Worm (Caenorhabditis elegans): ENCODE measurements around the gene F55B11.3.
A peak's percentile ranks its signal among the peaks of the same experiment; 100 is the strongest.
"Not testable (repeated sequence)": the region's sequence is repeated elsewhere in the genome, so short reads cannot be mapped to it uniquely, and the experiment has no call there.

F55B11.3 gene

DNA sequence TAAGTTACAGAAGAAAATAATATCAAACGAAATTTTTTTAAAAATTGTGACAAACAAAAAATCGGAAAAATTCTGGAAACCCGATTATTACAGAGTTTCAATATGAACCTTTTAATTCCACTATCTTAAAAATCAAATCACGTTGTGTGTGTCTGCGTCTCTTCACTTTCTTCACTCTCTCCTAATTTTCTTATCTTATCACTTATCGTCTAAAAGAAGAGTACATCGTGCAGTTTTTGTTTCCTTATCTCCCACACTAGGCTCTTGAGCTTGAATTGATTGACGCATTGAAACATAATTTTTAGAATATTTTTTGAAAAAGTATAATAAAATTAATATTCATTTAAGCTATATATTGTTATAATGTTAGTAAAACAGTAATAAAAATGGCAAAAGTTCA, 10.3 kb upstream of the F55B11.3 start:
- TF ChIP-seq fos-1 (tag; optimal IDR thresholded peaks at IDR 0.05), result peak; percentile 98
- peak; percentile 23 for TF ChIP-seq egl-27 (tag; optimal IDR thresholded peaks at IDR 0.05)
- peak; percentile 76 for TF ChIP-seq skn-1 (tag; optimal IDR thresholded peaks at IDR 0.05)
- peak in 1 of 2 experiments; percentile 69 for TF ChIP-seq mdl-1 (tag; optimal IDR thresholded peaks at IDR 0.05)
- TF ChIP-seq peb-1 (tag; optimal IDR thresholded peaks at IDR 0.05), result no peak
- no peak for TF ChIP-seq nhr-237 (tag; optimal IDR thresholded peaks at IDR 0.05)
- TF ChIP-seq elt-1 (tag; optimal IDR thresholded peaks at IDR 0.05), result no peak
- no peak for TF ChIP-seq lin-39 (tag; optimal IDR thresholded peaks at IDR 0.05)
- TF ChIP-seq R02D3.7 (tag; optimal IDR thresholded peaks at IDR 0.05), result no peak
- no peak for TF ChIP-seq unc-55 (GFP tag; optimal IDR thresholded peaks at IDR 0.05)
- no peak for TF ChIP-seq zag-1 (tag; optimal IDR thresholded peaks at IDR 0.05)
- TF ChIP-seq mab-5 (tag; optimal IDR thresholded peaks at IDR 0.05), result no peak
- peak; percentile 61 for TF ChIP-seq gmeb-1 (tag; optimal IDR thresholded peaks at IDR 0.05)
- no peak for TF ChIP-seq nhr-25 (tag; optimal IDR thresholded peaks at IDR 0.05)
- TF ChIP-seq sem-4 (tag; optimal IDR thresholded peaks at IDR 0.05), result no peak
- TF ChIP-seq ceh-16 (tag; optimal IDR thresholded peaks at IDR 0.05), result no peak
- no peak for TF ChIP-seq unc-62 (GFP tag; optimal IDR thresholded peaks at IDR 0.05)
- TF ChIP-seq sma-3 (GFP tag; optimal IDR thresholded peaks at IDR 0.05), result peak; percentile 42
- TF ChIP-seq ZK546.5 (tag; optimal IDR thresholded peaks at IDR 0.05), result no peak
- TF ChIP-seq ceh-82 (tag; optimal IDR thresholded peaks at IDR 0.05), result no peak
- no peak for TF ChIP-seq lsy-2 (tag; optimal IDR thresholded peaks at IDR 0.05)
- TF ChIP-seq crh-2 (tag; optimal IDR thresholded peaks at IDR 0.05), result peak; percentile 55

DNA sequence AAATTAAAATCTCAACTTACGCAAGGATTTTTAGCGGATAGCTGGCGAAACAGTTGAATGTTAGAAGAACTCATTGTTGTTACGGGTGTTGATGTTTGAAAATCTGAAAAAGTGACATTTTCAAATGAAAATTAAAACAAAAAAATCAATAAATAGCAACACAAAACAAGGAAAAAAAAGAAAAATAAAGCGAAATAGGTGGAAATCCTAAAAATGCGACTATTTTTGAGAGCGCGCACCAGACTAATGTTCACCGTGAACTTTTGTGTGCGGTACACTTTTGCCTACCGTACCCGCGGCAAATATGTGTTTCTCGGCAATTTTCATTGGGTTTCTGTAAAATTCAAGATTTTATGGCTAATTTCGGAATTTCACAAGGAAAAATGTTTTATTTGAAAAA, 7.4 kb upstream of the F55B11.3 start, which contains the start of gene F55B11.6:
Gene F55B11.6 (minus strand): TSS at position 101 of the 400 bp plus-strand sequence.
- TF ChIP-seq lin-11 (tag; optimal IDR thresholded peaks at IDR 0.05) (no peak), ztf-1 (GFP tag; conservative IDR thresholded peaks at IDR 0.05) (no peak), nhr-10 (tag; optimal IDR thresholded peaks at IDR 0.05) (no peak), egl-27 (tag; optimal IDR thresholded peaks at IDR 0.05) (no peak), nhr-25 (tag; optimal IDR thresholded peaks at IDR 0.05) (no peak), aly-2 (tag; optimal IDR thresholded peaks at IDR 0.05) (no peak), zag-1 (tag; optimal IDR thresholded peaks at IDR 0.05) (no peak), sma-9 (GFP tag; optimal IDR thresholded peaks at IDR 0.05) (no peak), sma-9 (tag; optimal IDR thresholded peaks at IDR 0.05) (no peak), nhr-237 (tag; optimal IDR thresholded peaks at IDR 0.05) (no peak), peb-1 (tag; optimal IDR thresholded peaks at IDR 0.05) (no peak), unc-62 (GFP tag; optimal IDR thresholded peaks at IDR 0.05) (no peak), nhr-6 (tag; optimal IDR thresholded peaks at IDR 0.05) (no peak)

- TF ChIP-seq skn-1 (tag; optimal IDR thresholded peaks at IDR 0.05) (no peak), mbf-1 (tag; optimal IDR thresholded peaks at IDR 0.05) (no peak), ztf-11 (tag; optimal IDR thresholded peaks at IDR 0.05) (no peak), dmd-4 (tag; optimal IDR thresholded peaks at IDR 0.05) (no peak)
These were observed 2.6 kb upstream of the F55B11.3 start, which contains the start of gene F55B11.7 for ce11 chrIV:14421938-14422337. Gene F55B11.7 (minus strand): TSS chrIV:14422038.

DNA sequence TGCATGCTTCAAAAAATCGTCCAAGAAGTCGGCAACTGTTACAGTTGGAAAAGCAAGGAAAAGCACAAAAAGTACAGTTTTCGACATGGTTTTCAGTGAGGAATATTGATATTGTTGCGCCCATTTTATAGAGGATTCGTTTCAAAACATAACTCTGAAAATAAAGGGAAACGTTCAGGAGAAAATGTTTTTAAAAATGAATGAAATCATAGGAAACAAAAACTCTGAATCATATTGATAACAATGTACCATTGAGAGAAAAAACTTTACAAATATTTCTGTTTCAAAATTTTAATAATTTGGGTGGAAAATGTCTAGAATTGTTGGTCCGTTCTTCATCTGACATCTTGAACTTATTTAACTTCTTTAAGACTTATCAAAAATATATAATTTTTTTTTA, 1.3 kb upstream of the F55B11.3 start, which contains the start of gene F55B11.2:
Gene F55B11.2 (minus strand): TSS at position 101 of the 400 bp plus-strand sequence.
- TF ChIP-seq nhr-10 (tag; optimal IDR thresholded peaks at IDR 0.05) (no peak), R02D3.7 (tag; optimal IDR thresholded peaks at IDR 0.05) (no peak), nhr-21 (tag; optimal IDR thresholded peaks at IDR 0.05) (no peak), mdl-1 (tag; optimal IDR thresholded peaks at IDR 0.05) (no peak), sma-9 (GFP tag; optimal IDR thresholded peaks at IDR 0.05) (no peak), sma-9 (tag; optimal IDR thresholded peaks at IDR 0.05) (no peak), ztf-4 (tag; optimal IDR thresholded peaks at IDR 0.05) (no peak), nhr-25 (tag; optimal IDR thresholded peaks at IDR 0.05) (no peak), nhr-23 (tag; optimal IDR thresholded peaks at IDR 0.05) (no peak), lin-13 (GFP tag; optimal IDR thresholded peaks at IDR 0.05) (no peak)

ce11 chrIV:14427395-14427794, 2.9 kb downstream of the F55B11.3 start, which contains the start of gene F55B11.5:
Gene F55B11.5 (plus strand): TSS chrIV:14427695.
- TF ChIP-seq nhr-11, ceh-82, nhr-25 (tag; optimal IDR thresholded peaks at IDR 0.05): not testable (repeated sequence)
